Worm (Caenorhabditis elegans): ENCODE measurements around the gene dhs-21.

dhs-21 gene

DNA sequence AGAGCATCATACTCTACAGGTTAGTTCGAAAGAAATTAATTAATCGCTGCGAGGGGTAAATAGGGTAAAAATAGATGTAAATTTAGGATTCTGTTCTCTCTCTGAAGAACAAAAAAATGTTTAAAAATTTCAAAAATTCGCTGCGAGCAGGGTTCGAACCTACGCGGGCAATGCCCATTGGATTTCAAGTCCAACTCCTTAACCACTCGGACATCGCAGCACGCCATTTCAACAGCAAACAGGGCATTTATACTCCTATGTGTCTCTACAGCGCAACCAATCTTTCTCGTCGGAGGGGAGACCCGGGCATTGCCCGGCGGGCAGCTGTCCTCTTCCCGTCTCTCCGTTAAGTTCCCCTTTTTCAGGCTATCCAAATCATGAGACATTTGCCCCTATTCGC, 46.8 kb upstream of the dhs-21 start (continued):
- TF ChIP-seq spr-1 (tag; optimal IDR thresholded peaks at IDR 0.05), result peak; percentile 31
- TF ChIP-seq F49E8.2 (tag; optimal IDR thresholded peaks at IDR 0.05; ENCODE audit: borderline replicate concordance), result no peak
- peak; percentile 87 for TF ChIP-seq D1046.2 (GFP tag; IDR thresholded peaks at IDR 0.05)
- no peak for TF ChIP-seq nhr-42 (GFP tag; IDR thresholded peaks at IDR 0.05)
- peak; percentile 55; the same call in 1 of the 2 replicates for TF ChIP-seq php-3 (GFP tag; IDR thresholded peaks at IDR 0.05)
- peak; percentile 73 for TF ChIP-seq nhr-6 (tag; optimal IDR thresholded peaks at IDR 0.05)
- no peak for TF ChIP-seq lin-13 (GFP tag; optimal IDR thresholded peaks at IDR 0.05)
- TF ChIP-seq mxl-3 (GFP tag; optimal IDR thresholded peaks at IDR 0.05), result peak; percentile 70
- no peak for TF ChIP-seq cey-2 (tag; optimal IDR thresholded peaks at IDR 0.05; ENCODE audit: borderline replicate concordance, insufficient read depth)
- TF ChIP-seq nhr-77 (tag; optimal IDR thresholded peaks at IDR 0.05), result no peak
- peak in 1 of 2 experiments; percentile 80 for TF ChIP-seq unc-62 (GFP tag; optimal IDR thresholded peaks at IDR 0.05 in 1 of 2)
- TF ChIP-seq unc-62 (tag; optimal IDR thresholded peaks at IDR 0.05), result no peak
- no peak for TF ChIP-seq set-16 (GFP tag; IDR thresholded peaks at IDR 0.05)
- peak; percentile 14 for TF ChIP-seq duxl-1 (tag; optimal IDR thresholded peaks at IDR 0.05; ENCODE audit: poor library complexity)
- TF ChIP-seq madf-5 (GFP tag; IDR thresholded peaks at IDR 0.05), result peak in 1 of 2 experiments; percentile 92; a peak in 2 of 4 replicates
- 0 out of 2 replicates have a peak, but pooled peaks have one; percentile 38 for TF ChIP-seq daf-8 (GFP tag; IDR thresholded peaks at IDR 0.05)
- TF ChIP-seq Y105C5A.15 (GFP tag; IDR thresholded peaks at IDR 0.05), result peak; percentile 92
- TF ChIP-seq snpc-1.2 (GFP tag; IDR thresholded peaks at IDR 0.05), result no peak; the same call in none of the 2 replicates
- TF ChIP-seq nhr-111 (GFP tag; optimal IDR thresholded peaks at IDR 0.05), result peak; percentile 84
- TF ChIP-seq zip-2 (tag; optimal IDR thresholded peaks at IDR 0.05), result no peak
- TF ChIP-seq dmd-9 (GFP tag; IDR thresholded peaks at IDR 0.05), result peak; percentile 78
- 0 out of 2 replicates have a peak, but pooled peaks have one; percentile 47 for TF ChIP-seq mdt-29 (GFP tag; IDR thresholded peaks at IDR 0.05)
- peak; percentile 82 for TF ChIP-seq aha-1 (tag)
- peak; percentile 66 for TF ChIP-seq lir-3 (tag; optimal IDR thresholded peaks at IDR 0.05)
- TF ChIP-seq dmd-8 (GFP tag; IDR thresholded peaks at IDR 0.05), result peak; percentile 89; the same call in 1 of the 2 replicates
- peak; percentile 65; the same call in 1 of the 2 replicates for TF ChIP-seq ceh-44 (GFP tag; IDR thresholded peaks at IDR 0.05)
- peak; percentile 15 for TF ChIP-seq Y5F2A.4 (GFP tag; optimal IDR thresholded peaks at IDR 0.05)
- TF ChIP-seq tra-1 (GFP tag; IDR thresholded peaks at IDR 0.05), result peak; percentile 84
- no peak for TF ChIP-seq mdl-1 (tag; optimal IDR thresholded peaks at IDR 0.05)
- TF ChIP-seq ztf-7 (tag; optimal IDR thresholded peaks at IDR 0.05), result no peak
- TF ChIP-seq R02D3.7 (tag; optimal IDR thresholded peaks at IDR 0.05), result no peak
- no peak; the same call in 1 of the 2 replicates for TF ChIP-seq mxl-2 (GFP tag; conservative IDR thresholded peaks at IDR 0.05)
- no peak for TF ChIP-seq ceh-32 (tag; optimal IDR thresholded peaks at IDR 0.05; ENCODE audit: poor library complexity)
- TF ChIP-seq nhr-48 (tag; optimal IDR thresholded peaks at IDR 0.05), result peak; percentile 0
- TF ChIP-seq pqm-1 (tag; optimal IDR thresholded peaks at IDR 0.05), result no peak
- no peak for TF ChIP-seq aly-2 (tag; optimal IDR thresholded peaks at IDR 0.05)
- peak; percentile 72 for TF ChIP-seq spr-3 (GFP tag; optimal IDR thresholded peaks at IDR 0.05)
- TF ChIP-seq nhr-76 (tag; optimal IDR thresholded peaks at IDR 0.05), result no peak
- TF ChIP-seq nhr-10 (tag; optimal IDR thresholded peaks at IDR 0.05), result no peak
- TF ChIP-seq ctbp-1 (GFP tag; IDR thresholded peaks at IDR 0.05), result peak; percentile 88
- TF ChIP-seq lim-7 (GFP tag; IDR thresholded peaks at IDR 0.05), result peak; percentile 97
- TF ChIP-seq sdz-12 (GFP tag; optimal IDR thresholded peaks at IDR 0.05), result peak; percentile 91
- no peak for TF ChIP-seq mep-1 (tag; optimal IDR thresholded peaks at IDR 0.05)
- peak; percentile 56 for TF ChIP-seq hlh-11 (tag; optimal IDR thresholded peaks at IDR 0.05)
- TF ChIP-seq arid-1 (GFP tag; conservative IDR thresholded peaks at IDR 0.05), result peak; percentile 91
- TF ChIP-seq pha-4 (GFP tag; IDR thresholded peaks at IDR 0.05), result peak; percentile 86
- TF ChIP-seq pha-4 (tag; optimal IDR thresholded peaks at IDR 0.05), result no peak
- no peak for TF ChIP-seq ceh-28 (tag; optimal IDR thresholded peaks at IDR 0.05)
- peak; percentile 43 for TF ChIP-seq gei-8 (GFP tag; optimal IDR thresholded peaks at IDR 0.05)
- TF ChIP-seq ceh-82 (tag; optimal IDR thresholded peaks at IDR 0.05), result no peak
- TF ChIP-seq T26A8.4 (GFP tag; IDR thresholded peaks at IDR 0.05), result no peak
- peak; percentile 28 for TF ChIP-seq zfp-2 (tag; optimal IDR thresholded peaks at IDR 0.05)

Measured in whole organism, L4 larva.